Worm (Caenorhabditis elegans) whole organism, L4 larva: Measurements from ENCODE around the gene chil-1.

Experiments used
- D1046.2 ChIP-seq: fragments of 200-800 bp; sonication (Bioruptor generic); IDR thresholded peaks from 2 replicates; pipeline ENCODE4 v1.3.6; 2022; ENCODE audit warnings: missing genetic modification characterization, missing compliant biosample characterization
- F10B5.3 ChIP-seq: sonication (generic microtip); optimal IDR thresholded peaks from 2 replicates; lab custom pipeline; 2016; ENCODE audit warnings: mild to moderate bottlenecking, missing genetic modification characterization, missing compliant biosample characterization
- T20F7.1 ChIP-seq: fragments of 200-800 bp; sonication (Bioruptor generic); optimal IDR thresholded peaks from 2 replicates; lab custom pipeline; 2018; ENCODE audit warnings: mild to moderate bottlenecking, missing genetic modification characterization, missing compliant biosample characterization
- T26A8.4 ChIP-seq: fragments of 200-800 bp; sonication (Bioruptor generic); IDR thresholded peaks from 2 replicates; pipeline ENCODE4 v1.3.6; 2022; ENCODE audit warnings: missing genetic modification characterization, missing compliant biosample characterization
- Y105C5A.15 ChIP-seq: fragments of 200-800 bp; sonication (Bioruptor generic); IDR thresholded peaks from 2 replicates; pipeline ENCODE4 v1.3.6; 2022; ENCODE audit warnings: missing genetic modification characterization, missing compliant biosample characterization
- Y48G9A.11 ChIP-seq: fragments of 200-800 bp; sonication (Bioruptor generic); IDR thresholded peaks from 2 replicates; pipeline ENCODE4 v1.3.6; 2022; ENCODE audit warnings: missing genetic modification reagents, missing genetic modification characterization, missing compliant biosample characterization
- Y75B8A.6 ChIP-seq: fragments of 200-800 bp; sonication (Bioruptor generic); IDR thresholded peaks from 2 replicates; pipeline ENCODE4 v1.3.6; 2022; ENCODE audit warnings: missing genetic modification reagents, missing genetic modification characterization, missing compliant biosample characterization
- ZK337.2 ChIP-seq: fragments of 200-800 bp; sonication (Bioruptor generic); IDR thresholded peaks from 2 replicates; pipeline ENCODE4 v1.3.6; 2022; ENCODE audit warnings: missing genetic modification reagents, missing genetic modification characterization, missing compliant biosample characterization
- aha-1 ChIP-seq: fragments of 150-350 bp; peaks from one replicate; lab custom pipeline; 2014; ENCODE audit warnings: missing biosample characterization, missing genetic modification characterization
- ceh-20 ChIP-seq: fragments of 200-800 bp; sonication (Bioruptor generic); IDR thresholded peaks from 2 replicates; pipeline ENCODE4 v1.3.6; 2022; ENCODE audit warnings: missing genetic modification reagents, missing genetic modification characterization, missing compliant biosample characterization
- ceh-32 ChIP-seq: sonication (generic microtip); optimal IDR thresholded peaks from 2 replicates; lab custom pipeline; 2016; ENCODE audit warnings: mild to moderate bottlenecking, missing genetic modification characterization, missing compliant biosample characterization; ENCODE audit not compliant: poor library complexity
- ces-1 ChIP-seq: fragments of 150-350 bp; sonication (generic microtip); optimal IDR thresholded peaks from 4 replicates; lab custom pipeline; 2014; ENCODE audit warnings: missing biosample characterization, missing genetic modification reagents, missing genetic modification characterization
- dmd-6 ChIP-seq: fragments of 200-800 bp; sonication (Bioruptor generic); IDR thresholded peaks from 2 replicates; pipeline ENCODE4 v1.3.6; 2022; ENCODE audit warnings: missing genetic modification reagents, missing genetic modification characterization, missing compliant biosample characterization
- dmd-9 ChIP-seq: fragments of 200-800 bp; sonication (Bioruptor generic); IDR thresholded peaks from 2 replicates; pipeline ENCODE4 v1.3.6; 2022; ENCODE audit warnings: missing genetic modification reagents, missing genetic modification characterization, missing compliant biosample characterization
- dpl-1 ChIP-seq: fragments of 150-350 bp; optimal IDR thresholded peaks from 2 replicates; lab custom pipeline; 2014; ENCODE audit warnings: missing biosample characterization, missing genetic modification reagents, missing genetic modification characterization
- duxl-1 ChIP-seq: sonication (generic microtip); optimal IDR thresholded peaks from 2 replicates; lab custom pipeline; 2016; ENCODE audit warnings: mild to moderate bottlenecking, missing genetic modification characterization, moderate library complexity, missing compliant biosample characterization; ENCODE audit not compliant: poor library complexity
- egl-43 ChIP-seq: fragments of 200-800 bp; sonication (Bioruptor generic); IDR thresholded peaks from 2 replicates; pipeline ENCODE4 v1.3.6; 2022; ENCODE audit warnings: missing genetic modification reagents, missing genetic modification characterization, missing compliant biosample characterization
- hif-1 ChIP-seq, 2 experiments: sonication (generic microtip); optimal IDR thresholded peaks; 2 replicates each; lab custom pipeline; 2016 to 2017; ENCODE audit warnings: missing compliant biosample characterization in 2 of 2, missing genetic modification characterization in 2 of 2, missing genetic modification reagents in 2 of 2, missing genotype in 2 of 2, mild to moderate bottlenecking in 1 of 2
- hlh-30 ChIP-seq: sonication (generic microtip); optimal IDR thresholded peaks from 2 replicates; lab custom pipeline; 2017; ENCODE audit warnings: antibody characterized with exemption, mild to moderate bottlenecking, missing genetic modification characterization, missing compliant biosample characterization; ENCODE audit not compliant: insufficient read depth
- lim-7 ChIP-seq: fragments of 200-800 bp; sonication (Bioruptor generic); IDR thresholded peaks from 2 replicates; pipeline ENCODE4 v1.3.6; 2022; ENCODE audit warnings: missing genetic modification characterization, missing compliant biosample characterization
- lin-13 ChIP-seq: fragments of 150-350 bp; optimal IDR thresholded peaks from 2 replicates; lab custom pipeline; 2014; ENCODE audit warnings: missing biosample characterization, missing genetic modification reagents, missing genetic modification characterization
- lin-15B ChIP-seq: fragments of 150-350 bp; sonication (generic microtip); optimal IDR thresholded peaks from 3 replicates; lab custom pipeline; 2014; ENCODE audit warnings: missing biosample characterization, missing genetic modification characterization
- lsy-2 ChIP-seq, 2 experiments: fragments of 150-350 bp in 1 of 2; sonication (generic microtip) in 1 of 2; optimal IDR thresholded peaks; 2 replicates each; lab custom pipeline; 2014 to 2017; ENCODE audit warnings: missing biosample characterization in 2 of 2, missing genetic modification characterization in 2 of 2
- mdl-1 ChIP-seq, 2 experiments: fragments of 150-350 bp in 1 of 2; sonication (generic microtip) in 1 of 2; optimal IDR thresholded peaks; 2 replicates each; lab custom pipeline; 2014 to 2017; ENCODE audit warnings: missing biosample characterization in 2 of 2, missing genetic modification characterization in 2 of 2
- mes-2 ChIP-seq: sonication (generic microtip); optimal IDR thresholded peaks from 2 replicates; lab custom pipeline; 2016; ENCODE audit warnings: missing genotype, mild to moderate bottlenecking, missing genetic modification characterization, missing compliant biosample characterization; ENCODE audit not compliant: poor library complexity, severe bottlenecking
- mxl-3 ChIP-seq: fragments of 200-800 bp; sonication (Bioruptor generic); optimal IDR thresholded peaks from 2 replicates; lab custom pipeline; 2018; ENCODE audit warnings: mild to moderate bottlenecking, missing genetic modification characterization, missing compliant biosample characterization
- nhr-102 ChIP-seq: sonication (generic microtip); optimal IDR thresholded peaks from 2 replicates; lab custom pipeline; 2016; ENCODE audit warnings: mild to moderate bottlenecking, missing genetic modification characterization, moderate library complexity, missing compliant biosample characterization
- nhr-11 ChIP-seq: fragments of 150-350 bp; optimal IDR thresholded peaks from 2 replicates; lab custom pipeline; 2014; ENCODE audit warnings: missing biosample characterization, missing genetic modification characterization
- nhr-25 ChIP-seq: sonication (generic microtip); optimal IDR thresholded peaks from 2 replicates; lab custom pipeline; 2017; ENCODE audit warnings: missing genetic modification characterization, mild to moderate bottlenecking, missing compliant biosample characterization, antibody characterized with exemption, moderate library complexity, borderline replicate concordance; ENCODE audit not compliant: insufficient read depth
- nhr-28 ChIP-seq: fragments of 150-350 bp; optimal IDR thresholded peaks from 2 replicates; lab custom pipeline; 2014; ENCODE audit warnings: missing biosample characterization, missing genetic modification characterization
- pha-4 ChIP-seq, 2 experiments: fragments of 150-350 bp in 1 of 2; fragments of 200-800 bp in 1 of 2; sonication (Bioruptor generic) in 1 of 2; IDR thresholded peaks in 1 of 2; optimal IDR thresholded peaks in 1 of 2; 2 replicates each; pipeline versions ENCODE4 v1.3.6 to Lab custom; 2014 to 2022; ENCODE audit warnings: missing genetic modification characterization in 2 of 2, missing genetic modification reagents in 2 of 2, missing biosample characterization in 1 of 2, missing compliant biosample characterization in 1 of 2
- sdz-12 ChIP-seq: fragments of 200-800 bp; sonication (Bioruptor generic); optimal IDR thresholded peaks from 2 replicates; lab custom pipeline; 2018; ENCODE audit warnings: mild to moderate bottlenecking, missing genetic modification characterization, missing compliant biosample characterization
- snpc-1.2 ChIP-seq: fragments of 200-800 bp; sonication (Bioruptor generic); IDR thresholded peaks from 2 replicates; pipeline ENCODE4 v1.3.6; 2022; ENCODE audit warnings: missing genetic modification reagents, missing genetic modification characterization, missing compliant biosample characterization
- snpc-4 ChIP-seq: fragments of 150-350 bp; optimal IDR thresholded peaks from 2 replicates; lab custom pipeline; 2014; ENCODE audit warnings: missing biosample characterization, missing genetic modification characterization
- spr-3 ChIP-seq: fragments of 200-800 bp; sonication (Bioruptor generic); optimal IDR thresholded peaks from 2 replicates; lab custom pipeline; 2018; ENCODE audit warnings: mild to moderate bottlenecking, missing genetic modification characterization, missing compliant biosample characterization
- tag-97 ChIP-seq: fragments of 200-800 bp; sonication (Bioruptor generic); IDR thresholded peaks from 2 replicates; pipeline ENCODE4 v1.3.6; 2022; ENCODE audit warnings: missing genetic modification characterization, missing compliant biosample characterization
- tra-1 ChIP-seq: fragments of 200-800 bp; sonication (Bioruptor generic); IDR thresholded peaks from 2 replicates; pipeline ENCODE4 v1.3.6; 2022; ENCODE audit warnings: missing genetic modification reagents, missing genetic modification characterization, missing compliant biosample characterization
- unc-62 ChIP-seq, 3 experiments: fragments of 150-350 bp in 1 of 3; sonication (generic microtip); optimal IDR thresholded peaks in 2 of 3; peaks in 1 of 3; 1 replicate in 1 of 3; 2 replicates in 2 of 3; lab custom pipeline; 2014 to 2017; ENCODE audit warnings: missing biosample characterization in 3 of 3, missing genetic modification characterization in 3 of 3, missing genetic modification reagents in 3 of 3, missing genotype in 1 of 3
- zag-1 ChIP-seq: fragments of 150-350 bp; optimal IDR thresholded peaks from 2 replicates; lab custom pipeline; 2014; ENCODE audit warnings: missing biosample characterization, missing genetic modification characterization
- zfp-3 ChIP-seq: fragments of 200-800 bp; sonication (Bioruptor generic); conservative IDR thresholded peaks from 2 replicates; pipeline ENCODE4 v1.3.6; 2022; ENCODE audit warnings: missing genetic modification reagents, missing genetic modification characterization, missing compliant biosample characterization

chil-1 gene

ce11 chrII:9891031-9891689, 24.9 kb upstream of the chil-1 start, which contains the start of gene vgln-1:
Gene vgln-1 (minus strand): TSS chrII:9891081.
- TF ChIP-seq mes-2 (tag; lab: Kevin White, UChicago) = peak; percentile 31
- TF ChIP-seq mdl-1 (tag; optimal IDR thresholded peaks at IDR 0.05; lab: Kevin White, UChicago) = peak in 1 of 2 experiments; percentile 35
- peak; percentile 16 for TF ChIP-seq dpl-1 (GFP tag; lab: Kevin White, UChicago)
- peak; percentile 61 for TF ChIP-seq mxl-3
- TF ChIP-seq Y105C5A.15 (GFP tag; lab: Robert Waterston, UW) = 0 out of 2 replicates have a peak, but pooled peaks have one; percentile 37
- no peak for TF ChIP-seq snpc-4 (tag; lab: Kevin White, UChicago)
- peak; percentile 58 for TF ChIP-seq aha-1 (tag; lab: Kevin White, UChicago)
- no peak for TF ChIP-seq dmd-9 (GFP tag; lab: Robert Waterston, UW)
- no peak for TF ChIP-seq Y48G9A.11 (GFP tag; lab: Robert Waterston, UW)
- TF ChIP-seq lsy-2 (tag; optimal IDR thresholded peaks at IDR 0.05; lab: Kevin White, UChicago) = peak in 1 of 2 experiments; percentile 46
- no peak for TF ChIP-seq dmd-6 (GFP tag; lab: Robert Waterston, UW)
- TF ChIP-seq T20F7.1 = no peak
- no peak for TF ChIP-seq ceh-32 (tag; lab: Kevin White, UChicago)
- TF ChIP-seq hlh-30 (tag; lab: Kevin White, UChicago) = peak; percentile 50
- TF ChIP-seq ZK337.2 (GFP tag; lab: Robert Waterston, UW) = 0 out of 2 replicates have a peak, but pooled peaks have one; percentile 13
- TF ChIP-seq unc-62 (GFP tag; optimal IDR thresholded peaks at IDR 0.05 in 1 of 2; lab: Kevin White, UChicago) = peak in 1 of 2 experiments; percentile 60
- TF ChIP-seq unc-62 (tag; optimal IDR thresholded peaks at IDR 0.05; lab: Kevin White, UChicago) = no peak
- TF ChIP-seq sdz-12 (GFP tag; lab: Kevin White, UChicago) = no peak
- no peak for TF ChIP-seq Y75B8A.6 (GFP tag; lab: Robert Waterston, UW)
- peak; percentile 14 for TF ChIP-seq nhr-28 (tag; lab: Kevin White, UChicago)
- no peak for TF ChIP-seq ces-1
- peak; percentile 55 for TF ChIP-seq nhr-25
- 0 out of 2 replicates have a peak, but pooled peaks have one; percentile 10 for TF ChIP-seq egl-43
- TF ChIP-seq hif-1 (tag; optimal IDR thresholded peaks at IDR 0.05; lab: Kevin White, UChicago) = no peak
- TF ChIP-seq zag-1 (tag; lab: Kevin White, UChicago) = no peak
- no peak for TF ChIP-seq snpc-1.2 (GFP tag; lab: Robert Waterston, UW)
- TF ChIP-seq nhr-11 (tag; lab: Kevin White, UChicago) = peak; percentile 31
- no peak for TF ChIP-seq pha-4 (GFP tag; IDR thresholded peaks at IDR 0.05; lab: Robert Waterston, UW)
- no peak for TF ChIP-seq pha-4 (tag; optimal IDR thresholded peaks at IDR 0.05; lab: Kevin White, UChicago)
- TF ChIP-seq, all 104 proteins: peak for 14

ce11 chrII:9888549-9888948, 22.3 kb upstream of the chil-1 start:
- TF ChIP-seq unc-62 (GFP tag; optimal IDR thresholded peaks at IDR 0.05 in 1 of 2; lab: Kevin White, UChicago) = peak in 1 of 2 experiments; percentile 93
- TF ChIP-seq unc-62 (tag; optimal IDR thresholded peaks at IDR 0.05; lab: Kevin White, UChicago) = no peak
- no peak for TF ChIP-seq ceh-20 (GFP tag; lab: Robert Waterston, UW)
- TF ChIP-seq D1046.2 (GFP tag; lab: Robert Waterston, UW) = no peak

- peak; percentile 22 for TF ChIP-seq mes-2 (tag; lab: Kevin White, UChicago)
- 0 out of 2 replicates have a peak, but pooled peaks have one; percentile 16 for TF ChIP-seq tra-1
- TF ChIP-seq sdz-12 (GFP tag; lab: Kevin White, UChicago) = no peak
- TF ChIP-seq nhr-102 (tag; lab: Kevin White, UChicago) = peak; percentile 32
- TF ChIP-seq T26A8.4 (GFP tag; lab: Robert Waterston, UW) = 0 out of 2 replicates have a peak, but pooled peaks have one; percentile 49
- TF ChIP-seq dmd-9 (GFP tag; lab: Robert Waterston, UW) = no peak
- TF ChIP-seq hif-1 (tag; optimal IDR thresholded peaks at IDR 0.05; lab: Kevin White, UChicago) = no peak
- TF ChIP-seq spr-3 = peak; percentile 10
- no peak for TF ChIP-seq tag-97 (GFP tag; lab: Robert Waterston, UW)
- peak; percentile 46 for TF ChIP-seq duxl-1 (tag; lab: Kevin White, UChicago)
- peak; percentile 26 for TF ChIP-seq nhr-25
- TF ChIP-seq D1046.2 (GFP tag; lab: Robert Waterston, UW) = no peak
- TF ChIP-seq zfp-3 (GFP tag; lab: Robert Waterston, UW) = 0 out of 2 replicates have a peak, but pooled peaks have one; percentile 29
- no peak for TF ChIP-seq lin-15B (tag; lab: Kevin White, UChicago)
- no peak for TF ChIP-seq lin-13 (GFP tag; lab: Kevin White, UChicago)
- TF ChIP-seq F10B5.3 (tag; lab: Kevin White, UChicago) = peak; percentile 3
- TF ChIP-seq lim-7 (GFP tag; lab: Robert Waterston, UW) = 0 out of 2 replicates have a peak, but pooled peaks have one; percentile 18
Measured at ce11 chrII:9886216-9886615, 19.9 kb upstream of the chil-1 start, which contains the start of gene algn-8. Gene algn-8 (minus strand): TSS chrII:9886442.
